Worm (Caenorhabditis elegans) whole organism, midembryonic: ENCODE data around the gene nape-2.
A peak's percentile ranks its signal among the peaks of the same experiment; 100 is the strongest.

Experiments used
- T22C8.4 ChIP-seq: fragments of 200-800 bp; sonication (Bioruptor generic); IDR thresholded peaks from 2 replicates; pipeline ENCODE4 v1.3.6; 2022; ENCODE audit warnings: missing genetic modification characterization, missing compliant biosample characterization
- cog-1 ChIP-seq: sonication (generic microtip); optimal IDR thresholded peaks from 2 replicates; lab custom pipeline; 2016; ENCODE audit warnings: missing genetic modification characterization, missing compliant biosample characterization
- flt-1 ChIP-seq: fragments of 200-800 bp; sonication (Bioruptor generic); IDR thresholded peaks from 2 replicates; pipeline ENCODE4 v1.3.6; 2022; ENCODE audit warnings: missing genetic modification characterization, missing compliant biosample characterization
- klf-2 ChIP-seq: fragments of 200-800 bp; sonication (Bioruptor generic); conservative IDR thresholded peaks from 2 replicates; pipeline ENCODE4 v1.3.6; 2022; ENCODE audit warnings: missing genetic modification reagents, missing genetic modification characterization, missing compliant biosample characterization
- med-1 ChIP-seq: sonication (generic microtip); optimal IDR thresholded peaks from 2 replicates; lab custom pipeline; 2017; ENCODE audit warnings: missing genetic modification characterization, mild to moderate bottlenecking, missing compliant biosample characterization, antibody characterized with exemption, missing genetic modification reagents; ENCODE audit not compliant: insufficient read depth
- ref-1 ChIP-seq: fragments of 200-800 bp; sonication (Bioruptor generic); conservative IDR thresholded peaks from 2 replicates; pipeline ENCODE4 v1.3.6; 2022; ENCODE audit warnings: missing genetic modification reagents, missing genetic modification characterization, missing compliant biosample characterization
- tab-1 ChIP-seq: fragments of 200-800 bp; sonication (Bioruptor generic); IDR thresholded peaks from 2 replicates; pipeline ENCODE4 v1.3.6; 2022; ENCODE audit warnings: missing genetic modification characterization, missing compliant biosample characterization
- ztf-23 ChIP-seq: fragments of 200-800 bp; sonication (Bioruptor generic); IDR thresholded peaks from 2 replicates; pipeline ENCODE4 v1.3.6; 2022; ENCODE audit warnings: missing genetic modification reagents, missing genetic modification characterization, missing compliant biosample characterization
- ztf-29 ChIP-seq: fragments of 200-800 bp; sonication (Bioruptor generic); IDR thresholded peaks from 2 replicates; pipeline ENCODE4 v1.3.6; 2022; ENCODE audit warnings: missing genetic modification reagents, missing genetic modification characterization, missing compliant biosample characterization

The nape-2 gene

ce11 chrIV:3700554-3700953 is 38.2 kb downstream of the nape-2 start, which contains the start of gene Y37E11AL.9:
Gene Y37E11AL.9, minus strand, starts transcription at chrIV:3700654.
- TF ChIP-seq flt-1 (GFP tag; lab: Robert Waterston, UW) (no peak), ref-1 (GFP tag; lab: Robert Waterston, UW) (no peak), ztf-23 (GFP tag; lab: Robert Waterston, UW) (no peak), tab-1 (GFP tag; lab: Robert Waterston, UW) (no peak), cog-1 (tag; lab: Kevin White, UChicago) (no peak), med-1 (GFP tag; lab: Kevin White, UChicago) (no peak), T22C8.4 (no peak), klf-2 (no peak), ztf-29 (GFP tag; lab: Robert Waterston, UW) (no peak)

- no peak for TF ChIP-seq ref-1 (GFP tag; lab: Robert Waterston, UW)
- TF ChIP-seq ztf-23 (GFP tag; lab: Robert Waterston, UW): no peak
- no peak for TF ChIP-seq cog-1 (tag; lab: Kevin White, UChicago)
- TF ChIP-seq T22C8.4: peak; percentile 20; the same call in 1 of the 2 replicates
- no peak for TF ChIP-seq med-1 (GFP tag; lab: Kevin White, UChicago)
- no peak for TF ChIP-seq flt-1 (GFP tag; lab: Robert Waterston, UW)
- no peak for TF ChIP-seq ztf-29 (GFP tag; lab: Robert Waterston, UW)
Observed at ce11 chrIV:3698201-3698600, 40.5 kb downstream of the nape-2 start, which contains the start of gene Y37E11AL.2. Gene Y37E11AL.2, plus strand, starts transcription at chrIV:3698501.

- TF ChIP-seq flt-1 (GFP tag; lab: Robert Waterston, UW): 0 out of 2 replicates have a peak, but pooled peaks have one; percentile 18
- no peak for TF ChIP-seq ztf-23 (GFP tag; lab: Robert Waterston, UW)
Observed at ce11 chrIV:3694638-3695037, 44.1 kb downstream of the nape-2 start, which contains the start of the genes taf-6.2 and Y37E11AL.3. Gene taf-6.2, minus strand, starts transcription at chrIV:3694733. Gene Y37E11AL.3, plus strand, starts transcription at chrIV:3694935.

- TF ChIP-seq klf-2: no peak
- no peak for TF ChIP-seq ref-1 (GFP tag; lab: Robert Waterston, UW)
Observed at ce11 chrIV:3688050-3688449, 50.7 kb downstream of the nape-2 start.

- no peak for TF ChIP-seq ztf-29 (GFP tag; lab: Robert Waterston, UW)
- TF ChIP-seq med-1 (GFP tag; lab: Kevin White, UChicago): no peak
- TF ChIP-seq ref-1 (GFP tag; lab: Robert Waterston, UW): no peak
- no peak for TF ChIP-seq cog-1 (tag; lab: Kevin White, UChicago)
- TF ChIP-seq klf-2: no peak
- TF ChIP-seq tab-1 (GFP tag; lab: Robert Waterston, UW): no peak
- TF ChIP-seq ztf-23 (GFP tag; lab: Robert Waterston, UW): no peak
- no peak for TF ChIP-seq T22C8.4
- no peak for TF ChIP-seq flt-1 (GFP tag; lab: Robert Waterston, UW)
Observed at ce11 chrIV:3686765-3687164, 52.0 kb downstream of the nape-2 start, which contains the start of gene map-1. Gene map-1, minus strand, starts transcription at chrIV:3686865.

ce11 chrIV:3686260-3686659 is 52.5 kb downstream of the nape-2 start:
- TF ChIP-seq ztf-29 (GFP tag; lab: Robert Waterston, UW): no peak
- TF ChIP-seq tab-1 (GFP tag; lab: Robert Waterston, UW): no peak
- no peak for TF ChIP-seq flt-1 (GFP tag; lab: Robert Waterston, UW)
- TF ChIP-seq ref-1 (GFP tag; lab: Robert Waterston, UW): no peak
- TF ChIP-seq cog-1 (tag; lab: Kevin White, UChicago): no peak
- no peak for TF ChIP-seq med-1 (GFP tag; lab: Kevin White, UChicago)
- no peak for TF ChIP-seq ztf-23 (GFP tag; lab: Robert Waterston, UW)
- no peak for TF ChIP-seq klf-2
- no peak for TF ChIP-seq T22C8.4
